Fruit fly (Drosophila melanogaster) whole organism, embryonic: Measurements from ENCODE around the gene CG14221.

Experiments
- CG30020 ChIP-seq: fragments of 200-800 bp; optimal IDR thresholded peaks from 2 replicates; lab custom pipeline; 2019; ENCODE audit warnings: missing biosample characterization, mild to moderate bottlenecking, missing genetic modification characterization, moderate library complexity
- CG4360 ChIP-seq: fragments of 200-800 bp; sonication (Bioruptor generic); IDR thresholded peaks from 2 replicates; pipeline ENCODE4 v1.3.6; 2022; ENCODE audit warnings: missing biosample characterization, missing genetic modification characterization
- CG8281 ChIP-seq: fragments of 200-800 bp; sonication (Bioruptor generic); optimal IDR thresholded peaks from 2 replicates; lab custom pipeline; 2018; ENCODE audit warnings: missing biosample characterization, mild to moderate bottlenecking, missing genetic modification characterization, moderate library complexity
- CG9727 ChIP-seq: fragments of 200-800 bp; sonication (Bioruptor generic); optimal IDR thresholded peaks from 3 replicates; lab custom pipeline; 2017; ENCODE audit warnings: missing biosample characterization, mild to moderate bottlenecking, missing genetic modification characterization
- H2.0 ChIP-seq: fragments of 200-800 bp; sonication (Bioruptor generic); IDR thresholded peaks from 2 replicates; pipeline ENCODE4 v1.3.6; 2022; ENCODE audit warnings: missing biosample characterization, missing genetic modification characterization
- hth ChIP-seq: fragments of >200 bp; optimal IDR thresholded peaks from 2 replicates; lab custom pipeline; 2017; ENCODE audit warnings: inconsistent platforms
- slou ChIP-seq: fragments of 200-800 bp; sonication (Bioruptor generic); optimal IDR thresholded peaks from 3 replicates; lab custom pipeline; 2016; ENCODE audit warnings: missing biosample characterization, missing genetic modification characterization
- yki ChIP-seq: fragments of >200 bp; optimal IDR thresholded peaks from 3 replicates; lab custom pipeline; 2018

dm6 chrX:19606971-19607370 is 14.1 kb downstream of the CG14221 start:
- TF ChIP-seq CG30020 (tag; lab: Kevin White, UChicago) (no peak), CG4360 (GFP tag; lab: Robert Waterston, UW) (no peak), hth (lab: Kevin White, UChicago) (no peak), CG9727 (no peak), slou (no peak), yki (lab: Kevin White, UChicago) (no peak), CG8281 (tag; lab: Kevin White, UChicago) (no peak), H2.0 (GFP tag; lab: Robert Waterston, UW) (no peak)
